Worm (Caenorhabditis elegans) whole organism, midembryonic: ENCODE measurements around the gene rha-1.

ENCODE experiments used
- T22C8.4 ChIP-seq: fragments of 200-800 bp; sonication (Bioruptor generic); IDR thresholded peaks from 2 replicates; pipeline ENCODE4 v1.3.6; 2022; ENCODE audit warnings: missing genetic modification characterization, missing compliant biosample characterization
- cog-1 ChIP-seq: sonication (generic microtip); optimal IDR thresholded peaks from 2 replicates; lab custom pipeline; 2016; ENCODE audit warnings: missing genetic modification characterization, missing compliant biosample characterization

DNA sequence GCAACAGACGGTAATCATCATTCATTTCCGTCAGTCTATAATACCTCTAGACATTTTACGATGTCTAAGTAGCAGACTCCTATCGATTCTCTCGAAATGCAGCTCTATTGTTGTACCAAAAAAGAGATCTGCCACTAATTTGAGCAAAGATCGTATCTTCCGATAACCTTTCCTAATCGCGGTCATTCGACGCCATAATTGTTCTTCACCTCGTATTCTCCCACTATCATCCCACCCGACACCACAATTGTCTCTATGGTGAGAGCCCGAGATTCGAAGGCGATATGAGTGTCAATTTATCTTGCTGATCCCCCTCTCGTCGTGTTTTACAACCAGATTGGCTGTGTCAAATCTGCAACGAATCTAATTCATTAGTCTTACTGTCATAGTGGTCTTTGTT lies 11.9 kb upstream of the rha-1 start:
- no peak for TF ChIP-seq cog-1 (tag; lab: Kevin White, UChicago)
- TF ChIP-seq T22C8.4 (GFP tag; lab: Robert Waterston, UW): no peak
